Worm (Caenorhabditis elegans) whole organism, L1 larva: ENCODE results near the gene ipla-7.

ENCODE experiments used
- alr-1 ChIP-seq: fragments of 200-800 bp; sonication (Bioruptor generic); optimal IDR thresholded peaks from 2 replicates; lab custom pipeline; 2018; ENCODE audit warnings: borderline replicate concordance, mild to moderate bottlenecking, missing genetic modification characterization, missing compliant biosample characterization
- ama-1 ChIP-seq: fragments of 150-350 bp; optimal IDR thresholded peaks from 2 replicates; lab custom pipeline; 2014
- fos-1 ChIP-seq: fragments of 150-350 bp; optimal IDR thresholded peaks from 2 replicates; lab custom pipeline; 2014; ENCODE audit warnings: missing biosample characterization, missing genetic modification characterization
- mef-2 ChIP-seq: fragments of 150-350 bp; optimal IDR thresholded peaks from 2 replicates; lab custom pipeline; 2014; ENCODE audit warnings: missing biosample characterization, missing genetic modification characterization
- nhr-11 ChIP-seq: fragments of 150-350 bp; optimal IDR thresholded peaks from 2 replicates; lab custom pipeline; 2014; ENCODE audit warnings: missing biosample characterization, missing genetic modification characterization
- nhr-12 ChIP-seq: sonication (generic microtip); optimal IDR thresholded peaks from 2 replicates; lab custom pipeline; 2017; ENCODE audit warnings: missing biosample characterization, missing genetic modification characterization
- snpc-4 ChIP-seq: fragments of 150-350 bp; optimal IDR thresholded peaks from 2 replicates; lab custom pipeline; 2014; ENCODE audit warnings: missing biosample characterization, missing genetic modification characterization
- tbx-2 ChIP-seq: sonication (generic microtip); optimal IDR thresholded peaks from 2 replicates; lab custom pipeline; 2016; ENCODE audit warnings: missing genetic modification characterization, missing compliant biosample characterization
- unc-62 ChIP-seq: fragments of 150-350 bp; optimal IDR thresholded peaks from 2 replicates; lab custom pipeline; 2014; ENCODE audit warnings: missing biosample characterization, missing genetic modification reagents, missing genetic modification characterization

DNA sequence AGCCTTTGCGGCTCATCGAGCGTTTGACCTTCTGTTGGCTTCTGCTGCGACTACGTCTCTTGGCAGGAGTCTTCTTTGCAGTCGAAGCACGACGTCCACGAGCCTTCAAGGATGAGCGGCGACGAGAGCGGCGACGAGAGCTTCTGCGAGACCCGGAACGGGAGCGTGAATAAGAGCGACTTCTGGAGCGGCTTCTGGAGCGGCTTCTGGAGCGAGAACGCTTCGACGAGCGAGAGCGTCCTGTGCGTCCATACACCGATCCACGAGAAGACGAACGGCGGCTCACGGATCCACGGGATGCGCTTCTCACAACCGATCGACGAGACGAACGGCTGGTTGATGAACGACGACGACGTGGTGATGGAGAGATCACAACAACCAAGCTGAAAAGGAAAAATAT lies 48.2 kb upstream of the ipla-7 start:
- TF ChIP-seq mef-2 (tag; lab: Kevin White, UChicago): no peak
- TF ChIP-seq nhr-11: no peak
- TF ChIP-seq snpc-4 (tag; lab: Kevin White, UChicago): no peak
- no peak for TF ChIP-seq tbx-2
- TF ChIP-seq nhr-12 (tag; lab: Kevin White, UChicago): no peak
- TF ChIP-seq alr-1 (tag; lab: Kevin White, UChicago): no peak
- no peak for TF ChIP-seq fos-1 (tag; lab: Kevin White, UChicago)
- no peak for TF ChIP-seq ama-1 (lab: Kevin White, UChicago)
- no peak for TF ChIP-seq unc-62 (GFP tag; lab: Kevin White, UChicago)
